Worm (Caenorhabditis elegans): ENCODE results near the gene K12H6.5.

DNA sequence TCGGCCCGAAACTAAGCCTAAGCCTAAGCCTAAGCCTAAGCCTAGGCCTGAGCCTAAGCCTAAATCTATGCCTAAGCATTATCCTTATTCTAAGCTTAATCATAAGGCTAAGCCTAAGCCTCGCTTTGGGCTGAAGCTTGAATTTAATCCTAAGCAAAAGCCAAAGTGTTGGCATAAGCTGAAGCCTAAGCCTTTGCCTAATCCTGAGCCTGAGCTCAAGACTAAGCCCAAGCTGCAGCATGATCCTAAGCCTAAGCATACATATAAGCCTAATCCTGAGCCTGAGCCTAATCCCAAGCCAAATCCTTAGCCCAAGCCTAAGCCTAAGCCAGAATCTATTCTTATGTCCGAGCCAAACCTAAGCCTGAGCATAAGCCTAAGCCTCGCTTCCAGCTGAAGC is 20.6 kb upstream of the K12H6.5 start:
- TF ChIP-seq attf-6 (GFP tag; IDR thresholded peaks at IDR 0.05) (no peak), unc-130 (GFP tag; optimal IDR thresholded peaks at IDR 0.05) (no peak), sea-2 (GFP tag; IDR thresholded peaks at IDR 0.05) (no peak), F49E8.2 (tag; optimal IDR thresholded peaks at IDR 0.05; ENCODE audit: insufficient read depth) (no peak), lin-26 (GFP tag; IDR thresholded peaks at IDR 0.05) (no peak), pha-4 (tag; optimal IDR thresholded peaks at IDR 0.05) (no peak), ama-1 (optimal IDR thresholded peaks at IDR 0.05) (no peak), ama-1 (GFP tag; optimal IDR thresholded peaks at IDR 0.05) (no peak), somi-1 (GFP tag; optimal IDR thresholded peaks at IDR 0.05) (no peak), ceh-40 (GFP tag; IDR thresholded peaks at IDR 0.05) (no peak), snpc-1.1 (tag; optimal IDR thresholded peaks at IDR 0.05; ENCODE audit: insufficient read depth) (no peak), zim-3 (tag; optimal IDR thresholded peaks at IDR 0.05) (no peak), Y56A3A.18 (GFP tag; IDR thresholded peaks at IDR 0.05) (no peak)

All from whole organism, young adult.